Worm (Caenorhabditis elegans) whole organism, mixed stage, embryonic: ENCODE results near the gene trmt-10C.2.

Experiments
- M03D4.4 ChIP-seq: sonication (generic microtip); optimal IDR thresholded peaks from 2 replicates; lab custom pipeline; 2017; ENCODE audit warnings: mild to moderate bottlenecking, missing genetic modification characterization, missing compliant biosample characterization
- snpc-4 ChIP-seq: fragments of 150-350 bp; optimal IDR thresholded peaks from 2 replicates; lab custom pipeline; 2014; ENCODE audit warnings: missing biosample characterization, missing genetic modification characterization

DNA sequence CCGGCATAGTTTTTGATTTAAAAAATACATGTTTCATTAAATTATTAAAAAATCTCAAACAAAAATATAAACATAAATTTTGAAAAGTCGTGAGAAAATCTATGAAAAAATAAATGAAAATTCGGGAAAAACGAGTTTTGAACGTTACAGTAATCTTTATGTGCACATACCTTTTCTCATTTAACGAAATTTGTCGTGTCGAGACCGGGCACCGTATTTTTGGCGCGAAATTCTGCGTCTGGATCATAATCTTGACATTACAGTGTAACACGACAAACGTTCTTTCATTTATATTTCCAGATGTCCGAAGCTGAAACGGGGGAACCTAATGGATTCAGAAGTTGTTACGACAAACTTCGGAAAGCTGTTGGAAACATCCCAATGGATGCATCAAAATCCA, 43.5 kb downstream of the trmt-10C.2 start, which contains the start of gene C16A3.2:
- TF ChIP-seq M03D4.4 (tag; lab: Kevin White, UChicago): no peak
- TF ChIP-seq snpc-4: no peak
